Worm (Caenorhabditis elegans): ENCODE results near the gene pigb-1.

Gene pigb-1

DNA sequence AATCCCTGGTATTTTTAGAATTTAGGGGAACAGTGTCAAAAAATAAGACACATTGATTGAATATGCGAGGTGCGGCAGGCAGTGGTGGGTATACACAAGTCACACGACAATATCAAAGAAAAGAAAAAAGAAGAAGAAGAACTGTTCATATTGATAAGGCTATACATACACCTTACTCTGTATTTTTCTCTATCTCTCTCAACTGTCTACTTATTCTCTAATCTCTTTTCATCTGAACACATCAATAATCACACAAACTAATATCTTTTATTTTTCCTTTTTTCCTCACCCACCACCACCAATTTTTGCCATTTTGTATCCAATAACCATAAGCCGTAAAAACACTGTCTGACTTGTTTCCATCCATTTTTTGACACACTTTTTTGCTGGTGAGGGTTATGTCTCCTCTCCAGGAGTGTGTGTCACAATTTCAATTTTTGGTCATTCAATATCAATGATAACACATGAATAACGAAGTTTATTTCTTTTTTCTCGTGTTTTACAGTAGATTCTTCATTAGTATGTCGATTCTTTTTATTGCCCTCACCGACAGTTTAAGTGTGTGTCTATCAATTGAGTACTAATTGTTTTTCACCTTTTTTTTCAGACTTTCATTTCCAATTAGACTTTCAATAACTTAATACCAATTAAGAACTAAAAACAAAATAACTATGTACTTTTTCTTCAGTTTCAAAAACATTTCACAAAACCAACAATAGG, 26.7 kb upstream of the pigb-1 start (continued):
- no peak for TF ChIP-seq lin-11 (tag; optimal IDR thresholded peaks at IDR 0.05)
- no peak for TF ChIP-seq elt-1 (tag; optimal IDR thresholded peaks at IDR 0.05)
- TF ChIP-seq ztf-1 (GFP tag; conservative IDR thresholded peaks at IDR 0.05), result no peak
- no peak for TF ChIP-seq dmd-4 (tag; optimal IDR thresholded peaks at IDR 0.05)
- no peak for TF ChIP-seq zag-1 (tag; optimal IDR thresholded peaks at IDR 0.05)
- no peak for TF ChIP-seq ztf-4 (tag; optimal IDR thresholded peaks at IDR 0.05)
- peak; percentile 68 for TF ChIP-seq crh-2 (tag; optimal IDR thresholded peaks at IDR 0.05)
- no peak for TF ChIP-seq C34F6.9 (tag; optimal IDR thresholded peaks at IDR 0.05)
- peak; percentile 53 for TF ChIP-seq blmp-1 (tag; optimal IDR thresholded peaks at IDR 0.05; ENCODE audit: insufficient read depth)
- TF ChIP-seq nhr-12 (tag; optimal IDR thresholded peaks at IDR 0.05), result no peak
- no peak for TF ChIP-seq lin-13 (GFP tag; optimal IDR thresholded peaks at IDR 0.05)
- TF ChIP-seq nhr-10 (tag; optimal IDR thresholded peaks at IDR 0.05), result no peak
- no peak for TF ChIP-seq mdl-1 (tag; optimal IDR thresholded peaks at IDR 0.05)
- TF ChIP-seq elt-3 (tag; optimal IDR thresholded peaks at IDR 0.05), result no peak
- no peak for TF ChIP-seq ceh-82 (tag; optimal IDR thresholded peaks at IDR 0.05)

- TF ChIP-seq skn-1 (tag; optimal IDR thresholded peaks at IDR 0.05), result no peak
- TF ChIP-seq R02D3.7 (tag; optimal IDR thresholded peaks at IDR 0.05), result no peak
- no peak for TF ChIP-seq gmeb-1 (tag; optimal IDR thresholded peaks at IDR 0.05)
- no peak for TF ChIP-seq snpc-4 (tag; optimal IDR thresholded peaks at IDR 0.05)
- TF ChIP-seq mab-5 (tag; optimal IDR thresholded peaks at IDR 0.05), result no peak
- TF ChIP-seq nhr-77 (tag; optimal IDR thresholded peaks at IDR 0.05), result no peak
- no peak for TF ChIP-seq ceh-82 (tag; optimal IDR thresholded peaks at IDR 0.05)
- no peak for TF ChIP-seq mdl-1 (tag; optimal IDR thresholded peaks at IDR 0.05)
- TF ChIP-seq fos-1 (tag; optimal IDR thresholded peaks at IDR 0.05), result no peak
- no peak for TF ChIP-seq Y55F3AM.14 (GFP tag; optimal IDR thresholded peaks at IDR 0.05)
- TF ChIP-seq ceh-16 (tag; optimal IDR thresholded peaks at IDR 0.05), result no peak
- TF ChIP-seq nhr-6 (tag; optimal IDR thresholded peaks at IDR 0.05), result no peak
- no peak for TF ChIP-seq peb-1 (tag; optimal IDR thresholded peaks at IDR 0.05)
- no peak for TF ChIP-seq crh-2 (tag; optimal IDR thresholded peaks at IDR 0.05)
- TF ChIP-seq blmp-1 (tag; optimal IDR thresholded peaks at IDR 0.05; ENCODE audit: insufficient read depth), result no peak
- TF ChIP-seq ZK546.5 (tag; optimal IDR thresholded peaks at IDR 0.05), result no peak
- TF ChIP-seq C34F6.9 (tag; optimal IDR thresholded peaks at IDR 0.05), result no peak
- no peak for TF ChIP-seq nhr-25 (tag; optimal IDR thresholded peaks at IDR 0.05)
- TF ChIP-seq sma-3 (GFP tag; optimal IDR thresholded peaks at IDR 0.05), result no peak
Observed at ce11 chrII:5018578-5018977, 25.7 kb upstream of the pigb-1 start.

DNA sequence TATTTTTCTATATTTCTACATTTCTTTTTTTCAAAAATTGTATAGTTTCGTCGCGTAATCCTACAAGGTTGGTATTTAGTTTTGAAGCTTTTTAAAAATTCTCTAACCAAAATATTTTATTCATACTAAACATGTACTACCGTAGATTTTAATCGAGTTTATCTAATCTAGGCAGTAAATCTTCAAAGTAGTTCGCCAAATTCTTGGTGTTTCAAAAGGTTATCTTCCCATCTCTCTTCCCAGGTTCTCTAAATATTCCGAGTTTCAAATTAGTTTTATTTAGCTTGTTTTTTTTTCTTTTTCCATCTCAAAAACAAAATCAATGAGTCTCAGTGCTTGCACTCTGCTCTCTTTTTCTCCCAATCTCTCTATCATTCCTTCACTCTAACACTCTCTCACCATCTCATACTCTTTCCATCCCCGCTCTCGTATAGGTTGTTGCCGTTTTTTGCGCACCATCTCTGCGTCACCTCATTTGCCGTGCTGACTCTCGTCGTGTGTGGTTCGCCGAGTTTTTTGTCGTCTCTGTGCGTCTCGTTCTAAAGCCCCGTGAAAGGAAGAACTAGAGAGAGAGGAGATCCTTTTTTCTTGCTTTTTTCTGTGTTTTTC, 24.2 kb upstream of the pigb-1 start:
- peak; percentile 31 for TF ChIP-seq nhr-21 (tag; optimal IDR thresholded peaks at IDR 0.05)
- no peak for TF ChIP-seq ztf-11 (tag; optimal IDR thresholded peaks at IDR 0.05)
- no peak for TF ChIP-seq alr-1 (tag; optimal IDR thresholded peaks at IDR 0.05)
- peak in 1 of 2 experiments; percentile 26 for TF ChIP-seq mdl-1 (tag; optimal IDR thresholded peaks at IDR 0.05)
- TF ChIP-seq egl-27 (tag; optimal IDR thresholded peaks at IDR 0.05), result peak; percentile 74
- no peak for TF ChIP-seq blmp-1 (tag; optimal IDR thresholded peaks at IDR 0.05; ENCODE audit: insufficient read depth)
- peak; percentile 80 for TF ChIP-seq Y55F3AM.14 (GFP tag; optimal IDR thresholded peaks at IDR 0.05)
- peak; percentile 68 for TF ChIP-seq F13H6.1 (tag; optimal IDR thresholded peaks at IDR 0.05)
- peak; percentile 18 for TF ChIP-seq sma-3 (GFP tag; optimal IDR thresholded peaks at IDR 0.05)
- TF ChIP-seq ama-1 (optimal IDR thresholded peaks at IDR 0.05), result peak; percentile 1
- peak; percentile 56 for TF ChIP-seq mab-5 (tag; optimal IDR thresholded peaks at IDR 0.05)
- TF ChIP-seq C34F6.9 (tag; optimal IDR thresholded peaks at IDR 0.05), result peak; percentile 91
- TF ChIP-seq peb-1 (tag; optimal IDR thresholded peaks at IDR 0.05), result no peak
- TF ChIP-seq nhr-129 (tag; optimal IDR thresholded peaks at IDR 0.05), result peak; percentile 82
- TF ChIP-seq ceh-82 (tag; optimal IDR thresholded peaks at IDR 0.05), result no peak
- TF ChIP-seq snpc-4 (tag; optimal IDR thresholded peaks at IDR 0.05), result peak; percentile 51
- no peak for TF ChIP-seq nhr-6 (tag; optimal IDR thresholded peaks at IDR 0.05)
- TF ChIP-seq R02D3.7 (tag; optimal IDR thresholded peaks at IDR 0.05), result no peak
- TF ChIP-seq unc-55 (GFP tag; optimal IDR thresholded peaks at IDR 0.05), result peak; percentile 72
- TF ChIP-seq crh-2 (tag; optimal IDR thresholded peaks at IDR 0.05), result peak; percentile 66
- TF ChIP-seq ZK546.5 (tag; optimal IDR thresholded peaks at IDR 0.05), result no peak
- TF ChIP-seq ztf-4 (tag; optimal IDR thresholded peaks at IDR 0.05), result no peak
- no peak for TF ChIP-seq mbf-1 (tag; optimal IDR thresholded peaks at IDR 0.05)
- no peak for TF ChIP-seq lin-39 (tag; optimal IDR thresholded peaks at IDR 0.05)
- TF ChIP-seq skn-1 (tag; optimal IDR thresholded peaks at IDR 0.05), result no peak
- no peak for TF ChIP-seq unc-62 (GFP tag; optimal IDR thresholded peaks at IDR 0.05)
- peak; percentile 81 for TF ChIP-seq fos-1 (tag; optimal IDR thresholded peaks at IDR 0.05)
- TF ChIP-seq lin-13 (GFP tag; optimal IDR thresholded peaks at IDR 0.05), result peak; percentile 32
- TF ChIP-seq zag-1 (tag; optimal IDR thresholded peaks at IDR 0.05), result peak; percentile 57
- TF ChIP-seq sma-9 (GFP tag; optimal IDR thresholded peaks at IDR 0.05), result peak; percentile 36
- TF ChIP-seq sma-9 (tag; optimal IDR thresholded peaks at IDR 0.05), result no peak
- TF ChIP-seq nhr-237 (tag; optimal IDR thresholded peaks at IDR 0.05), result no peak
- no peak for TF ChIP-seq elt-3 (tag; optimal IDR thresholded peaks at IDR 0.05)
- TF ChIP-seq dmd-4 (tag; optimal IDR thresholded peaks at IDR 0.05), result no peak
- no peak for TF ChIP-seq elt-1 (tag; optimal IDR thresholded peaks at IDR 0.05)
- no peak for TF ChIP-seq nhr-11 (tag; optimal IDR thresholded peaks at IDR 0.05)
- TF ChIP-seq nhr-12 (tag; optimal IDR thresholded peaks at IDR 0.05), result no peak
- TF ChIP-seq unc-39 (tag; optimal IDR thresholded peaks at IDR 0.05), result no peak
- TF ChIP-seq ztf-1 (GFP tag; conservative IDR thresholded peaks at IDR 0.05), result no peak

Data from whole organism, L2 larva.